Worm (Caenorhabditis elegans) whole organism, late embryonic: ENCODE data around the gene Y71H2AM.6.

Source experiments
- ceh-48 ChIP-seq: sonication (generic microtip); optimal IDR thresholded peaks from 2 replicates; lab custom pipeline; 2016; ENCODE audit warnings: missing genetic modification characterization, inconsistent platforms, missing compliant biosample characterization
- elt-2 ChIP-seq: sonication (generic microtip); optimal IDR thresholded peaks from 2 replicates; lab custom pipeline; 2016; ENCODE audit warnings: missing genetic modification reagents, missing genetic modification characterization, missing compliant biosample characterization
- nfya-1 ChIP-seq: sonication (generic microtip); optimal IDR thresholded peaks from 2 replicates; lab custom pipeline; 2017; ENCODE audit warnings: missing genetic modification characterization, mild to moderate bottlenecking, missing compliant biosample characterization, antibody characterized with exemption, moderate library complexity
- rnt-1 ChIP-seq: sonication (generic microtip); optimal IDR thresholded peaks from 2 replicates; lab custom pipeline; 2016; ENCODE audit warnings: missing genetic modification characterization, missing compliant biosample characterization
- tbx-7 ChIP-seq: sonication (generic microtip); optimal IDR thresholded peaks from 2 replicates; lab custom pipeline; 2016; ENCODE audit warnings: missing genotype, missing genetic modification characterization, missing compliant biosample characterization

DNA sequence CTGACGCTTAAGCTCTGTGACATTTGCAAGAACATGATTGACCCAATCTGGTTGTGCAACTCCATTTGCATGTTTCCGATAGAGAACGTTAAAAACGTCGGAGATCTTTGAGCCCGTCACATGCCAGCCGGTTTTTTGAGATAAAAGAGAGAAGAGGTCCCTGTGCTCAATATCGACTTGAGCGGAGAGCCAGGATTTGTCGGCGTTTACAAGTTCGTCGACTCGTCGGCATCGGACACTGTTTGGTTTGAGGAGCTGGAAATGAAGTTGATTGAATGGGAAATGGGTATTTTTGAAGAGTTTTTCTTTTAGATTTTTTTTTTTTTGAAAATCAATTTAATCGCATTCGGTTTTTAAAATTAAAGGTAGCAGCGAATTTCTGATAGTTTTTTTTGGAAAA lies 22.8 kb upstream of the Y71H2AM.6 start:
- no peak for TF ChIP-seq rnt-1 (tag; lab: Kevin White, UChicago)
- no peak for TF ChIP-seq tbx-7
- no peak for TF ChIP-seq elt-2 (tag; lab: Kevin White, UChicago)
- no peak for TF ChIP-seq ceh-48 (tag; lab: Kevin White, UChicago)
- no peak for TF ChIP-seq nfya-1 (tag; lab: Kevin White, UChicago)
